Fruit fly (Drosophila melanogaster) whole organism, embryonic: ENCODE results near the gene CG42529.

Experiments
- ems ChIP-seq: fragments of 200-800 bp; sonication (Bioruptor generic); optimal IDR thresholded peaks from 3 replicates; lab custom pipeline; 2016; ENCODE audit warnings: missing biosample characterization, missing genetic modification characterization

The CG42529 gene

DNA sequence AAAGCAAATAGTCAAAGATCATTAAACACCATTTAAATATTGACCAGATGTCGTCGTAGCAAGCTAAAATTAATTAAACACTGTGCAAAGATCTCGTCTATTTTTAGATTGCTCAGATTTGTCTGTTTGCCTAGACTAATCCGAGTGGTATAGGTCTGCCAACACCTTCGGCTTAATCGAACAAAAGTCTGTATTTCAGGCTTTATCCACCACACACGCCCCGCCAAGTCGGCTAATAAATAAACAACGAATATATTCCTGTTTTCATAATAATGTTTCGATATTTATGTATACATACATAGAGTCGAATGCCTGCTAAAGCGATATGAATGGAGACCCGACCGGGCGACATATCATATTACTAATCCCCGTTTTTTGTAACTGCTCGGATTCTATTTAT, 49.7 kb downstream of the CG42529 start (continued):
- no peak for TF ChIP-seq ems (GFP tag; lab: Kevin White, UChicago)
